Fruit fly (Drosophila melanogaster) whole organism, embryonic: ENCODE results near the gene Prp18.

Experiments used
- Atf6 ChIP-seq: fragments of 200-800 bp; sonication (Bioruptor generic); IDR thresholded peaks from 2 replicates; pipeline ENCODE4 v1.3.6; 2022; ENCODE audit warnings: missing biosample characterization, missing genetic modification characterization
- Awh ChIP-seq: fragments of 200-800 bp; sonication (Bioruptor generic); IDR thresholded peaks from 2 replicates; pipeline ENCODE4, ENCODE4 v1.3.6; 2022; ENCODE audit warnings: missing biosample characterization, missing genetic modification characterization
- B-H2 ChIP-seq: fragments of 200-800 bp; sonication (Bioruptor generic); optimal IDR thresholded peaks from 2 replicates; lab custom pipeline; 2018; ENCODE audit warnings: missing biosample characterization, mild to moderate bottlenecking, missing genetic modification characterization
- Bteb2 ChIP-seq: fragments of 200-800 bp; sonication (Bioruptor generic); optimal IDR thresholded peaks from 2 replicates; lab custom pipeline; 2016; ENCODE audit warnings: missing biosample characterization, missing genetic modification characterization
- CG10979 ChIP-seq: fragments of 200-800 bp; sonication (Bioruptor generic); optimal IDR thresholded peaks from 2 replicates; lab custom pipeline; 2018; ENCODE audit warnings: missing biosample characterization, mild to moderate bottlenecking, missing genetic modification characterization, moderate library complexity
- CG11723 ChIP-seq: fragments of 200-800 bp; sonication (Bioruptor generic); optimal IDR thresholded peaks from 2 replicates; lab custom pipeline; 2017; ENCODE audit warnings: missing biosample characterization, mild to moderate bottlenecking, missing genetic modification characterization
- CG12299 ChIP-seq: fragments of 200-800 bp; sonication (Bioruptor generic); optimal IDR thresholded peaks from 2 replicates; lab custom pipeline; 2018; ENCODE audit warnings: missing biosample characterization, mild to moderate bottlenecking, missing genetic modification characterization
- CG1233 ChIP-seq: fragments of 200-800 bp; sonication (Bioruptor generic); optimal IDR thresholded peaks from 4 replicates; lab custom pipeline; 2018; ENCODE audit warnings: missing biosample characterization, mild to moderate bottlenecking, missing genetic modification characterization
- CG14441 ChIP-seq: fragments of 200-800 bp; sonication (Bioruptor generic); IDR thresholded peaks from 2 replicates; pipeline ENCODE4 v1.3.6; 2022; ENCODE audit warnings: missing biosample characterization, missing genetic modification characterization
- CG15011 ChIP-seq: fragments of 200-800 bp; sonication (Bioruptor generic); optimal IDR thresholded peaks from 3 replicates; lab custom pipeline; 2018; ENCODE audit warnings: missing biosample characterization, mild to moderate bottlenecking, missing genetic modification characterization
- CG1529 ChIP-seq: fragments of 200-800 bp; sonication (Bioruptor generic); optimal IDR thresholded peaks from 3 replicates; lab custom pipeline; 2018; ENCODE audit warnings: missing biosample characterization, missing genetic modification characterization
- CG1602 ChIP-seq: fragments of 200-800 bp; sonication (Bioruptor generic); optimal IDR thresholded peaks from 3 replicates; lab custom pipeline; 2016; ENCODE audit warnings: missing biosample characterization, missing genetic modification characterization
- CG17328 ChIP-seq: fragments of 200-800 bp; sonication (Bioruptor generic); IDR thresholded peaks from 2 replicates; pipeline ENCODE4 v1.3.6; 2022; ENCODE audit warnings: missing biosample characterization, missing genetic modification characterization
- CG17568 ChIP-seq: fragments of 200-800 bp; sonication (Bioruptor generic); optimal IDR thresholded peaks from 2 replicates; lab custom pipeline; 2018; ENCODE audit warnings: missing biosample characterization, mild to moderate bottlenecking, missing genetic modification characterization, moderate library complexity
- CG2202 ChIP-seq: fragments of 200-800 bp; sonication (Bioruptor generic); optimal IDR thresholded peaks from 2 replicates; lab custom pipeline; 2018; ENCODE audit warnings: missing biosample characterization, mild to moderate bottlenecking, missing genetic modification characterization
- CG33557 ChIP-seq: fragments of 200-800 bp; sonication (Bioruptor generic); optimal IDR thresholded peaks from 2 replicates; lab custom pipeline; 2019; ENCODE audit warnings: missing biosample characterization, mild to moderate bottlenecking, missing genetic modification characterization, moderate library complexity
- CG6654 ChIP-seq: fragments of 200-800 bp; sonication (Bioruptor generic); optimal IDR thresholded peaks from 2 replicates; lab custom pipeline; 2017; ENCODE audit warnings: missing biosample characterization, mild to moderate bottlenecking, missing genetic modification characterization
- CG7556 ChIP-seq: fragments of 200-800 bp; sonication (Bioruptor generic); optimal IDR thresholded peaks from 2 replicates; lab custom pipeline; 2017; ENCODE audit warnings: missing biosample characterization, mild to moderate bottlenecking, missing genetic modification characterization
- CG8359 ChIP-seq: fragments of 200-800 bp; sonication (Bioruptor generic); optimal IDR thresholded peaks from 2 replicates; lab custom pipeline; 2017; ENCODE audit warnings: missing biosample characterization, mild to moderate bottlenecking, missing genetic modification characterization, borderline replicate concordance
- CG8944 ChIP-seq: fragments of 200-800 bp; sonication (Bioruptor generic); optimal IDR thresholded peaks from 3 replicates; lab custom pipeline; 2016; ENCODE audit warnings: missing biosample characterization, missing genetic modification characterization
- Camta ChIP-seq: fragments of 200-800 bp; sonication (Bioruptor generic); optimal IDR thresholded peaks from 2 replicates; lab custom pipeline; 2016; ENCODE audit warnings: missing biosample characterization, missing genetic modification characterization
- D19A ChIP-seq: fragments of 200-800 bp; optimal IDR thresholded peaks from 3 replicates; lab custom pipeline; 2019; ENCODE audit warnings: missing biosample characterization, mild to moderate bottlenecking, missing genetic modification characterization, moderate library complexity
- Dip2 ChIP-seq: fragments of 200-800 bp; sonication (Bioruptor generic); IDR thresholded peaks from 2 replicates; pipeline ENCODE4 v1.3.6; 2022; ENCODE audit warnings: missing biosample characterization, missing genetic modification characterization
- GATAe ChIP-seq: fragments of 200-800 bp; sonication (Bioruptor generic); conservative IDR thresholded peaks from 2 replicates; pipeline ENCODE4 v1.3.6; 2022; ENCODE audit warnings: missing biosample characterization, missing genetic modification characterization
- HLH3B ChIP-seq: fragments of 200-800 bp; sonication (Bioruptor generic); IDR thresholded peaks from 2 replicates; pipeline ENCODE4 v1.3.6; 2022; ENCODE audit warnings: missing biosample characterization, missing genetic modification characterization
- Hey ChIP-seq: fragments of 200-800 bp; sonication (Bioruptor generic); optimal IDR thresholded peaks from 3 replicates; lab custom pipeline; 2018; ENCODE audit warnings: missing biosample characterization, mild to moderate bottlenecking, missing genetic modification characterization
- Hr78 ChIP-seq, 2 experiments: fragments of 200-800 bp in 1 of 2; fragments of >200 bp in 1 of 2; sonication (Bioruptor generic) in 1 of 2; optimal IDR thresholded peaks; 2 replicates each; lab custom pipeline; 2017 to 2019; ENCODE audit warnings: missing biosample characterization in 2 of 2, missing genetic modification characterization in 2 of 2, mild to moderate bottlenecking in 1 of 2, moderate library complexity in 1 of 2
- Mrtf ChIP-seq: fragments of 200-800 bp; sonication (Bioruptor generic); IDR thresholded peaks from 3 replicates; pipeline ENCODE4 v1.3.6; 2022; ENCODE audit warnings: missing biosample characterization, missing genetic modification characterization
- NC2β ChIP-seq: fragments of 200-800 bp; sonication (Bioruptor generic); optimal IDR thresholded peaks from 2 replicates; lab custom pipeline; 2016; ENCODE audit warnings: missing biosample characterization, missing genetic modification characterization
- Ptx1 ChIP-seq: fragments of 200-800 bp; sonication (Bioruptor generic); IDR thresholded peaks from 2 replicates; pipeline ENCODE4 v1.3.6; 2022; ENCODE audit warnings: missing biosample characterization, missing genetic modification characterization
- Rfx ChIP-seq: fragments of 200-800 bp; sonication (Bioruptor generic); IDR thresholded peaks from 2 replicates; pipeline ENCODE4 v1.3.6; 2022; ENCODE audit warnings: missing biosample characterization, missing genetic modification characterization
- Side ChIP-seq: fragments of 200-800 bp; sonication (Bioruptor generic); optimal IDR thresholded peaks from 2 replicates; lab custom pipeline; 2016; ENCODE audit warnings: missing biosample characterization, missing genetic modification characterization
- Vsx1 ChIP-seq: fragments of 200-800 bp; sonication (Bioruptor generic); optimal IDR thresholded peaks from 2 replicates; lab custom pipeline; 2017; ENCODE audit warnings: missing biosample characterization, mild to moderate bottlenecking, missing genetic modification characterization, missing genetic modification reagents
- Xbp1 ChIP-seq: fragments of 200-800 bp; sonication (Bioruptor generic); optimal IDR thresholded peaks from 3 replicates; lab custom pipeline; 2016; ENCODE audit warnings: missing biosample characterization, mild to moderate bottlenecking, missing genetic modification characterization
- ac ChIP-seq: fragments of 200-800 bp; sonication (Bioruptor generic); optimal IDR thresholded peaks from 3 replicates; lab custom pipeline; 2017; ENCODE audit warnings: missing biosample characterization, mild to moderate bottlenecking, missing genetic modification characterization
- ase ChIP-seq: fragments of 200-800 bp; sonication (Bioruptor generic); IDR thresholded peaks from 3 replicates; pipeline ENCODE4 v1.3.6; 2022; ENCODE audit warnings: missing biosample characterization, missing genetic modification characterization
- br ChIP-seq: fragments of >200 bp; optimal IDR thresholded peaks from 2 replicates; lab custom pipeline; 2017
- chn ChIP-seq: fragments of 200-800 bp; sonication (Bioruptor generic); optimal IDR thresholded peaks from 2 replicates; lab custom pipeline; 2016; ENCODE audit warnings: missing biosample characterization, missing genetic modification characterization
- eve ChIP-seq, 2 experiments: fragments of >200 bp; optimal IDR thresholded peaks; 2 replicates each; lab custom pipeline; 2017; ENCODE audit warnings: missing biosample characterization in 2 of 2, missing genetic modification characterization in 2 of 2
- exex ChIP-seq: fragments of 200-800 bp; sonication (Bioruptor generic); optimal IDR thresholded peaks from 4 replicates; lab custom pipeline; 2018; ENCODE audit warnings: missing biosample characterization, mild to moderate bottlenecking, missing genetic modification characterization, moderate library complexity
- lbe ChIP-seq: fragments of 200-800 bp; sonication (Bioruptor generic); optimal IDR thresholded peaks from 2 replicates; lab custom pipeline; 2016; ENCODE audit warnings: missing biosample characterization, mild to moderate bottlenecking, missing genetic modification characterization
- lmd ChIP-seq: fragments of 200-800 bp; sonication (Bioruptor generic); IDR thresholded peaks from 2 replicates; pipeline ENCODE4 v1.3.6; 2022; ENCODE audit warnings: missing biosample characterization, missing genetic modification characterization
- nau ChIP-seq: fragments of 200-800 bp; sonication (Bioruptor generic); optimal IDR thresholded peaks from 3 replicates; lab custom pipeline; 2017; ENCODE audit warnings: missing biosample characterization, mild to moderate bottlenecking, missing genetic modification characterization, missing genetic modification reagents
- nom ChIP-seq: fragments of 200-800 bp; sonication (Bioruptor generic); optimal IDR thresholded peaks from 2 replicates; lab custom pipeline; 2017; ENCODE audit warnings: missing biosample characterization, missing genetic modification characterization, mild to moderate bottlenecking, moderate library complexity, missing genetic modification reagents
- pum ChIP-seq: fragments of 200-800 bp; sonication (Bioruptor generic); optimal IDR thresholded peaks from 2 replicates; lab custom pipeline; 2016; ENCODE audit warnings: missing biosample characterization, missing genetic modification characterization
- sd ChIP-seq: fragments of 200-800 bp; sonication (Bioruptor generic); optimal IDR thresholded peaks from 3 replicates; lab custom pipeline; 2018; ENCODE audit warnings: missing biosample characterization, mild to moderate bottlenecking, missing genetic modification characterization, moderate library complexity
- shn ChIP-seq: fragments of 200-800 bp; sonication (Bioruptor generic); optimal IDR thresholded peaks from 3 replicates; lab custom pipeline; 2016; ENCODE audit warnings: missing biosample characterization, missing genetic modification characterization
- so ChIP-seq: fragments of 200-800 bp; sonication (Bioruptor generic); IDR thresholded peaks from 3 replicates; pipeline ENCODE4 v1.3.6; 2022; ENCODE audit warnings: missing biosample characterization, missing genetic modification characterization
- vfl ChIP-seq: fragments of 200-800 bp; sonication (Bioruptor generic); optimal IDR thresholded peaks from 2 replicates; lab custom pipeline; 2016; ENCODE audit warnings: missing biosample characterization, missing genetic modification characterization
- yki ChIP-seq: fragments of >200 bp; optimal IDR thresholded peaks from 3 replicates; lab custom pipeline; 2018

Prp18 gene

dm6 chr3R:18997388-18998287 is 33.4 kb downstream of the Prp18 start (continued):
- TF ChIP-seq sd (tag; lab: Kevin White, UChicago) (peak; percentile 13), GATAe (GFP tag; lab: Robert Waterston, UW) (no peak), Vsx1 (peak; percentile 84), Camta (GFP tag; lab: Kevin White, UChicago) (no peak), Hey (tag; lab: Kevin White, UChicago) (peak; percentile 73), CG17568 (GFP tag; lab: Kevin White, UChicago) (peak; percentile 95), CG33557 (GFP tag; lab: Kevin White, UChicago) (peak; percentile 97), nau (GFP tag; lab: Kevin White, UChicago) (peak; percentile 68), NC2β (GFP tag; lab: Kevin White, UChicago) (peak; percentile 77), ac (GFP tag; lab: Kevin White, UChicago) (peak; percentile 96), lbe (GFP tag; lab: Kevin White, UChicago) (no peak), CG17328 (GFP tag; lab: Robert Waterston, UW) (peak; percentile 85), B-H2 (no peak), CG1233 (peak; percentile 73), Ptx1 (no peak), Atf6 (GFP tag; lab: Robert Waterston, UW) (peak; percentile 49; the same call in 1 of the 2 replicates), Bteb2 (GFP tag; lab: Kevin White, UChicago) (peak; percentile 26), Hr78 (GFP tag; optimal IDR thresholded peaks at IDR 0.05; lab: Kevin White, UChicago) (peak in 1 of 2 experiments; percentile 59), CG1602 (peak; percentile 56), CG10979 (tag; lab: Kevin White, UChicago) (peak; percentile 40), vfl (no peak), so (peak; percentile 84), CG6654 (GFP tag; lab: Kevin White, UChicago) (no peak), exex (tag; lab: Kevin White, UChicago) (peak; percentile 5), nom (GFP tag; lab: Kevin White, UChicago) (no peak), CG1529 (GFP tag; lab: Kevin White, UChicago) (peak; percentile 96), HLH3B (peak; percentile 52; the same call in 1 of the 2 replicates), D19A (tag; lab: Kevin White, UChicago) (peak; percentile 54), Rfx (no peak), CG7556 (GFP tag; lab: Kevin White, UChicago) (peak; percentile 71), CG15011 (GFP tag; lab: Kevin White, UChicago) (peak; percentile 53), chn (GFP tag; lab: Kevin White, UChicago) (peak; percentile 48), lmd (GFP tag; lab: Robert Waterston, UW) (no peak), Xbp1 (GFP tag; lab: Kevin White, UChicago) (peak; percentile 13), Side (GFP tag; lab: Kevin White, UChicago) (peak; percentile 66), yki (no peak), Mrtf (no peak), CG2202 (tag; lab: Kevin White, UChicago) (peak; percentile 99), pum (GFP tag; lab: Kevin White, UChicago) (no peak), br (lab: Kevin White, UChicago) (no peak), CG12299 (tag; lab: Kevin White, UChicago) (peak; percentile 86), CG8944 (no peak), CG11723 (GFP tag; lab: Kevin White, UChicago) (peak; percentile 93), Awh (GFP tag; lab: Robert Waterston, UW) (peak; percentile 94), CG14441 (GFP tag; lab: Robert Waterston, UW) (0 out of 2 replicates have a peak, but pooled peaks have one; percentile 12), eve (GFP tag; optimal IDR thresholded peaks at IDR 0.05; lab: Kevin White, UChicago) (peak in 1 of 2 experiments; percentile 78), ase (GFP tag; lab: Robert Waterston, UW) (no peak), CG8359 (GFP tag; lab: Kevin White, UChicago) (peak; percentile 5), Dip2 (GFP tag; lab: Robert Waterston, UW) (no peak), shn (GFP tag; lab: Kevin White, UChicago) (peak; percentile 42)
